Fruit fly (Drosophila melanogaster) S2 (cell line): ENCODE results near the gene EMC1.

Experiments
- CG8478 ChIP-seq: fragments of >200 bp; optimal IDR thresholded peaks from 2 replicates; lab custom pipeline; 2018
- CTCF ChIP-seq, 2 experiments: fragments of >200 bp; optimal IDR thresholded peaks; 2 replicates each; lab custom pipeline; 2018

DNA sequence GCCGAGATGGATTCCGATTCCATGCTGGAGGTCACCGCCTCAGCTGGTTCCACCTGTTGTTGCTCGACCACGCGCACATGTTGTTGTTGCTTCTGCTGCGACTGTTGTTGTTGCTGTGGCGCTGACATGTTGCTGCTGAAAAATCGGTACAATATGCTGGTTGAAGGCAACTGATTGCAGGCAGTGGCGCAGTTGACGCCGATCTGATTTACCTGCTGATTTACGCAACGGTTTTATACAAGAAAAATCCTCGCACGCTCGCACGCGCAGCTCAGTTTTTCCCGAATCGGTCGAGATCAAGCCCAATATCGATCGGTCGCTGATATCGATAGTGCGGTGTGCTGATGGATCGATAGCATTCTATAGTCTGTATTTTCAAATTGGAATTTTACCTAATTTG, 4.3 kb upstream of the EMC1 start, which contains the start of gene Prat:
- no peak for TF ChIP-seq CG8478 (lab: Kevin White, UChicago)
- TF ChIP-seq CTCF (optimal IDR thresholded peaks at IDR 0.05; lab: Kevin White, UChicago) = no peak
